Worm (Caenorhabditis elegans): Measurements from ENCODE around the gene tag-340.
A peak's percentile ranks its signal among the peaks of the same experiment; 100 is the strongest.

The tag-340 gene

ce11 chrIII:4909938-4910337 is 9.6 kb downstream of the tag-340 start, which contains the start of gene F26F4.12:
TSS of gene F26F4.12 (minus strand) at chrIII:4910038.
- TF ChIP-seq unc-62 (GFP tag; optimal IDR thresholded peaks at IDR 0.05 in 1 of 2) (no peak), unc-62 (tag; optimal IDR thresholded peaks at IDR 0.05) (no peak), dve-1 (tag; optimal IDR thresholded peaks at IDR 0.05; ENCODE audit: insufficient read depth) (no peak), ceh-62 (tag; optimal IDR thresholded peaks at IDR 0.05) (no peak), ama-1 (optimal IDR thresholded peaks at IDR 0.05) (no peak), nhr-111 (GFP tag; optimal IDR thresholded peaks at IDR 0.05) (no peak), lim-7 (GFP tag; IDR thresholded peaks at IDR 0.05) (no peak), Y75B8A.6 (GFP tag; IDR thresholded peaks at IDR 0.05) (no peak), spr-1 (tag; optimal IDR thresholded peaks at IDR 0.05) (no peak), F10B5.3 (tag; optimal IDR thresholded peaks at IDR 0.05) (no peak), ceh-20 (GFP tag; IDR thresholded peaks at IDR 0.05) (no peak), fos-1 (tag; optimal IDR thresholded peaks at IDR 0.05) (no peak), lin-38 (GFP tag; IDR thresholded peaks at IDR 0.05) (no peak), set-16 (GFP tag; IDR thresholded peaks at IDR 0.05) (no peak), tag-97 (GFP tag; IDR thresholded peaks at IDR 0.05) (no peak), ceh-28 (tag; optimal IDR thresholded peaks at IDR 0.05) (no peak), ceh-82 (tag; optimal IDR thresholded peaks at IDR 0.05) (no peak), dmd-9 (GFP tag; IDR thresholded peaks at IDR 0.05) (no peak)

- TF ChIP-seq nhr-10 (tag; optimal IDR thresholded peaks at IDR 0.05), result no peak
- TF ChIP-seq unc-62 (GFP tag; optimal IDR thresholded peaks at IDR 0.05 in 1 of 2), result no peak
- TF ChIP-seq unc-62 (tag; optimal IDR thresholded peaks at IDR 0.05), result no peak
- TF ChIP-seq nhr-11 (tag; optimal IDR thresholded peaks at IDR 0.05), result no peak
- no peak for TF ChIP-seq ctbp-1 (GFP tag; IDR thresholded peaks at IDR 0.05)
- TF ChIP-seq set-16 (GFP tag; IDR thresholded peaks at IDR 0.05), result no peak
- no peak for TF ChIP-seq zip-2 (tag; optimal IDR thresholded peaks at IDR 0.05)
- no peak for TF ChIP-seq nhr-102 (tag; optimal IDR thresholded peaks at IDR 0.05)
- TF ChIP-seq nhr-76 (tag; optimal IDR thresholded peaks at IDR 0.05), result no peak
- TF ChIP-seq saeg-2 (GFP tag; IDR thresholded peaks at IDR 0.05), result no peak
- TF ChIP-seq lin-1 (GFP tag; IDR thresholded peaks at IDR 0.05), result no peak
- TF ChIP-seq lin-13 (GFP tag; optimal IDR thresholded peaks at IDR 0.05), result no peak
- no peak for TF ChIP-seq fos-1 (tag; optimal IDR thresholded peaks at IDR 0.05)
- TF ChIP-seq F44E2.7 (GFP tag; IDR thresholded peaks at IDR 0.05), result no peak
- TF ChIP-seq ces-1 (GFP tag; optimal IDR thresholded peaks at IDR 0.05), result no peak
- no peak for TF ChIP-seq pqm-1 (tag; optimal IDR thresholded peaks at IDR 0.05)
Measured at ce11 chrIII:4910956-4911355, 10.6 kb downstream of the tag-340 start, which contains the start of gene F26F4.2. TSS of gene F26F4.2 (plus strand) at chrIII:4911256.

- TF ChIP-seq dve-1 (tag; optimal IDR thresholded peaks at IDR 0.05; ENCODE audit: insufficient read depth) (peak; percentile 44), mes-2 (tag; optimal IDR thresholded peaks at IDR 0.05; ENCODE audit: poor library complexity, severe bottlenecking) (peak; percentile 97), daf-8 (GFP tag; IDR thresholded peaks at IDR 0.05) (no peak), dmd-6 (GFP tag; IDR thresholded peaks at IDR 0.05) (peak; percentile 19; the same call in 1 of the 2 replicates), zip-2 (tag; optimal IDR thresholded peaks at IDR 0.05) (no peak), snpc-4 (tag; optimal IDR thresholded peaks at IDR 0.05) (no peak), lin-15B (tag; optimal IDR thresholded peaks at IDR 0.05) (no peak), aha-1 (tag) (peak; percentile 86), unc-62 (GFP tag; optimal IDR thresholded peaks at IDR 0.05 in 1 of 2) (no peak), unc-62 (tag; optimal IDR thresholded peaks at IDR 0.05) (no peak), egl-43 (GFP tag; IDR thresholded peaks at IDR 0.05) (no peak), nhr-25 (tag; optimal IDR thresholded peaks at IDR 0.05; ENCODE audit: borderline replicate concordance, insufficient read depth) (no peak), ZK546.5 (tag; optimal IDR thresholded peaks at IDR 0.05) (no peak), hif-1 (tag; optimal IDR thresholded peaks at IDR 0.05) (peak in 1 of 2 experiments; percentile 70), daf-16 (GFP tag; optimal IDR thresholded peaks at IDR 0.05) (no peak), daf-16 (tag; optimal IDR thresholded peaks at IDR 0.05) (peak; percentile 33), php-3 (GFP tag; IDR thresholded peaks at IDR 0.05) (no peak), ztf-11 (tag; optimal IDR thresholded peaks at IDR 0.05) (no peak), lsy-2 (tag; optimal IDR thresholded peaks at IDR 0.05) (peak in 1 of 2 experiments; percentile 74), mep-1 (tag; optimal IDR thresholded peaks at IDR 0.05) (peak; percentile 38), nhr-6 (tag; optimal IDR thresholded peaks at IDR 0.05) (no peak), zfp-3 (GFP tag; conservative IDR thresholded peaks at IDR 0.05) (no peak), spr-3 (GFP tag; optimal IDR thresholded peaks at IDR 0.05) (no peak), vab-7 (GFP tag; IDR thresholded peaks at IDR 0.05) (no peak), lin-39 (tag; optimal IDR thresholded peaks at IDR 0.05) (no peak)
Measured at ce11 chrIII:4912317-4912716, 12.0 kb downstream of the tag-340 start, which contains the start of the genes F26F4.9 and cee-1. TSS of gene F26F4.9 (minus strand) at chrIII:4912521. TSS of gene cee-1 (plus strand) at chrIII:4912699.
